Fruit fly (Drosophila melanogaster) whole organism, embryonic: ENCODE data around the gene Hpd.

Experiments
- BEAF-32 ChIP-seq: fragments of 200-800 bp; sonication (Bioruptor generic); optimal IDR thresholded peaks from 3 replicates; lab custom pipeline; 2017; ENCODE audit warnings: missing biosample characterization, missing genetic modification characterization, mild to moderate bottlenecking, moderate library complexity, missing genetic modification reagents
- Bdp1 ChIP-seq: fragments of 200-800 bp; sonication (Bioruptor generic); optimal IDR thresholded peaks from 3 replicates; lab custom pipeline; 2016; ENCODE audit warnings: missing biosample characterization, missing genetic modification characterization
- CG10565 ChIP-seq: fragments of 200-800 bp; sonication (Bioruptor generic); optimal IDR thresholded peaks from 3 replicates; lab custom pipeline; 2016; ENCODE audit warnings: missing biosample characterization, mild to moderate bottlenecking, missing genetic modification characterization
- CG10959 ChIP-seq: fragments of 200-800 bp; sonication (Bioruptor generic); IDR thresholded peaks from 2 replicates; pipeline ENCODE4 v1.3.6; 2022; ENCODE audit warnings: missing biosample characterization, missing genetic modification characterization
- CG12155 ChIP-seq: fragments of 200-800 bp; sonication (Bioruptor generic); optimal IDR thresholded peaks from 3 replicates; lab custom pipeline; 2016; ENCODE audit warnings: missing biosample characterization, missing genetic modification characterization
- CG15269 ChIP-seq: fragments of 200-800 bp; sonication (Bioruptor generic); optimal IDR thresholded peaks from 2 replicates; lab custom pipeline; 2018; ENCODE audit warnings: missing biosample characterization, mild to moderate bottlenecking, missing genetic modification characterization, moderate library complexity
- CG17802 ChIP-seq: fragments of 200-800 bp; sonication (Bioruptor generic); optimal IDR thresholded peaks from 2 replicates; lab custom pipeline; 2018; ENCODE audit warnings: missing biosample characterization, mild to moderate bottlenecking, missing genetic modification characterization, moderate library complexity
- CG18476 ChIP-seq: fragments of 200-800 bp; sonication (Bioruptor generic); optimal IDR thresholded peaks from 2 replicates; lab custom pipeline; 2016; ENCODE audit warnings: missing biosample characterization, mild to moderate bottlenecking, missing genetic modification characterization
- CG2199 ChIP-seq: fragments of 200-800 bp; sonication (Bioruptor generic); IDR thresholded peaks from 3 replicates; pipeline ENCODE4 v1.3.6; 2022; ENCODE audit warnings: missing biosample characterization, missing genetic modification characterization
- CG33213 ChIP-seq: fragments of 200-800 bp; sonication (Bioruptor generic); optimal IDR thresholded peaks from 3 replicates; lab custom pipeline; 2016; ENCODE audit warnings: missing biosample characterization, missing genetic modification characterization
- CG4424 ChIP-seq: fragments of 200-800 bp; sonication (Bioruptor generic); optimal IDR thresholded peaks from 3 replicates; lab custom pipeline; 2016; ENCODE audit warnings: missing biosample characterization, missing genetic modification characterization
- CG4854 ChIP-seq: fragments of 200-800 bp; sonication (Bioruptor generic); optimal IDR thresholded peaks from 2 replicates; lab custom pipeline; 2016; ENCODE audit warnings: missing biosample characterization, missing genetic modification characterization, inconsistent platforms
- CG7556 ChIP-seq: fragments of 200-800 bp; sonication (Bioruptor generic); optimal IDR thresholded peaks from 2 replicates; lab custom pipeline; 2017; ENCODE audit warnings: missing biosample characterization, mild to moderate bottlenecking, missing genetic modification characterization
- CG7987 ChIP-seq: fragments of 200-800 bp; sonication (Bioruptor generic); optimal IDR thresholded peaks from 2 replicates; lab custom pipeline; 2018; ENCODE audit warnings: missing biosample characterization, mild to moderate bottlenecking, missing genetic modification characterization, moderate library complexity
- CG8944 ChIP-seq: fragments of 200-800 bp; sonication (Bioruptor generic); optimal IDR thresholded peaks from 3 replicates; lab custom pipeline; 2016; ENCODE audit warnings: missing biosample characterization, missing genetic modification characterization
- CG9215 ChIP-seq: fragments of 200-800 bp; sonication (Bioruptor generic); IDR thresholded peaks from 2 replicates; pipeline ENCODE4 v1.3.6; 2022; ENCODE audit warnings: missing biosample characterization, missing genetic modification characterization
- Dip3 ChIP-seq: fragments of 200-800 bp; sonication (Bioruptor generic); optimal IDR thresholded peaks from 3 replicates; lab custom pipeline; 2016; ENCODE audit warnings: missing biosample characterization, missing genetic modification characterization
- Eip74EF ChIP-seq, 2 experiments: fragments of 200-800 bp in 1 of 2; fragments of >200 bp in 1 of 2; sonication (Bioruptor generic) in 1 of 2; optimal IDR thresholded peaks; 2 replicates each; lab custom pipeline; 2017 to 2019; ENCODE audit warnings: missing biosample characterization in 2 of 2, missing genetic modification characterization in 2 of 2, mild to moderate bottlenecking in 1 of 2, moderate library complexity in 1 of 2
- Hmr ChIP-seq: fragments of 200-800 bp; sonication (Bioruptor generic); optimal IDR thresholded peaks from 3 replicates; lab custom pipeline; 2017; ENCODE audit warnings: mild to moderate bottlenecking, missing biosample characterization, missing genetic modification reagents, missing genetic modification characterization
- Jarid2 ChIP-seq: fragments of 200-800 bp; sonication (Bioruptor generic); optimal IDR thresholded peaks from 3 replicates; lab custom pipeline; 2017; ENCODE audit warnings: mild to moderate bottlenecking, missing biosample characterization, missing genetic modification reagents, missing genetic modification characterization
- NK7.1 ChIP-seq: fragments of 200-800 bp; sonication (Bioruptor generic); optimal IDR thresholded peaks from 3 replicates; lab custom pipeline; 2016; ENCODE audit warnings: missing biosample characterization, missing genetic modification characterization
- Nf-YA ChIP-seq: fragments of 200-800 bp; sonication (Bioruptor generic); IDR thresholded peaks from 2 replicates; pipeline ENCODE4 v1.3.6; 2022; ENCODE audit warnings: missing biosample characterization, missing genetic modification characterization
- NfI ChIP-seq: fragments of 200-800 bp; sonication (Bioruptor generic); optimal IDR thresholded peaks from 3 replicates; lab custom pipeline; 2018; ENCODE audit warnings: missing biosample characterization, mild to moderate bottlenecking, missing genetic modification characterization, moderate library complexity
- Sox102F ChIP-seq: fragments of 200-800 bp; sonication (Bioruptor generic); optimal IDR thresholded peaks from 2 replicates; lab custom pipeline; 2018; ENCODE audit warnings: missing biosample characterization, mild to moderate bottlenecking, missing genetic modification characterization, moderate library complexity
- ac ChIP-seq: fragments of 200-800 bp; sonication (Bioruptor generic); optimal IDR thresholded peaks from 3 replicates; lab custom pipeline; 2017; ENCODE audit warnings: missing biosample characterization, mild to moderate bottlenecking, missing genetic modification characterization
- amos ChIP-seq: fragments of 200-800 bp; sonication (Bioruptor generic); IDR thresholded peaks from 2 replicates; pipeline ENCODE4 v1.3.6; 2022; ENCODE audit warnings: missing biosample characterization, missing genetic modification characterization; ENCODE audit not compliant: partially characterized antibody
- bbx ChIP-seq: fragments of 200-800 bp; sonication (Bioruptor generic); IDR thresholded peaks from 2 replicates; pipeline ENCODE4 v1.3.6; 2022; ENCODE audit warnings: missing biosample characterization, missing genetic modification characterization; ENCODE audit not compliant: partially characterized antibody
- da ChIP-seq: fragments of 200-800 bp; sonication (Bioruptor generic); optimal IDR thresholded peaks from 2 replicates; lab custom pipeline; 2016; ENCODE audit warnings: missing biosample characterization, missing genetic modification characterization
- disco-r ChIP-seq: fragments of 200-800 bp; sonication (Bioruptor generic); optimal IDR thresholded peaks from 2 replicates; lab custom pipeline; 2016; ENCODE audit warnings: missing biosample characterization, missing genetic modification characterization
- dmrt99B ChIP-seq: fragments of 200-800 bp; sonication (Bioruptor generic); optimal IDR thresholded peaks from 2 replicates; lab custom pipeline; 2018; ENCODE audit warnings: missing biosample characterization, mild to moderate bottlenecking, missing genetic modification characterization, moderate library complexity
- dysf ChIP-seq: fragments of 200-800 bp; sonication (Bioruptor generic); IDR thresholded peaks from 3 replicates; pipeline ENCODE4 v1.3.6; 2022; ENCODE audit warnings: missing biosample characterization, missing genetic modification characterization
- hbn ChIP-seq: fragments of 200-800 bp; sonication (Bioruptor generic); IDR thresholded peaks from 2 replicates; pipeline ENCODE4 v1.3.6; 2022; ENCODE audit warnings: missing biosample characterization, missing genetic modification characterization; ENCODE audit not compliant: partially characterized antibody
- lab ChIP-seq: fragments of 200-800 bp; sonication (Bioruptor generic); optimal IDR thresholded peaks from 3 replicates; lab custom pipeline; 2017; ENCODE audit warnings: missing biosample characterization, missing genetic modification characterization, mild to moderate bottlenecking, moderate library complexity, missing genetic modification reagents
- lola ChIP-seq, 3 experiments: fragments of >200 bp in 2 of 3; fragments of 200-800 bp in 1 of 3; sonication (Bioruptor generic) in 1 of 3; optimal IDR thresholded peaks; 2 replicates each; lab custom pipeline; 2017 to 2019; ENCODE audit warnings: missing biosample characterization in 3 of 3, missing genetic modification characterization in 3 of 3, mild to moderate bottlenecking in 1 of 3, moderate library complexity in 1 of 3
- mirr ChIP-seq: fragments of 200-800 bp; sonication (Bioruptor generic); optimal IDR thresholded peaks from 3 replicates; lab custom pipeline; 2018; ENCODE audit warnings: missing biosample characterization, mild to moderate bottlenecking, missing genetic modification characterization
- nmo ChIP-seq: fragments of 200-800 bp; sonication (Bioruptor generic); optimal IDR thresholded peaks from 2 replicates; lab custom pipeline; 2018; ENCODE audit warnings: missing biosample characterization, mild to moderate bottlenecking, missing genetic modification characterization, moderate library complexity
- oc ChIP-seq: fragments of 200-800 bp; sonication (Bioruptor generic); optimal IDR thresholded peaks from 2 replicates; lab custom pipeline; 2018; ENCODE audit warnings: missing biosample characterization, mild to moderate bottlenecking, missing genetic modification characterization, moderate library complexity
- pho ChIP-seq: fragments of 200-800 bp; sonication (Bioruptor generic); optimal IDR thresholded peaks from 2 replicates; lab custom pipeline; 2016; ENCODE audit warnings: missing biosample characterization, missing genetic modification characterization
- phol ChIP-seq: fragments of 200-800 bp; sonication (Bioruptor generic); optimal IDR thresholded peaks from 3 replicates; lab custom pipeline; 2018; ENCODE audit warnings: missing biosample characterization, mild to moderate bottlenecking, missing genetic modification characterization, moderate library complexity
- pnt ChIP-seq: fragments of 200-800 bp; sonication (Bioruptor generic); optimal IDR thresholded peaks from 3 replicates; lab custom pipeline; 2016; ENCODE audit warnings: missing biosample characterization, missing genetic modification characterization
- run ChIP-seq: fragments of 200-800 bp; sonication (Bioruptor generic); optimal IDR thresholded peaks from 3 replicates; lab custom pipeline; 2018; ENCODE audit warnings: missing biosample characterization, mild to moderate bottlenecking, missing genetic modification characterization
- seq ChIP-seq: fragments of 200-800 bp; sonication (Bioruptor generic); IDR thresholded peaks from 2 replicates; pipeline ENCODE4 v1.3.6; 2022; ENCODE audit warnings: missing biosample characterization, missing genetic modification characterization
- sim ChIP-seq: fragments of 200-800 bp; sonication (Bioruptor generic); IDR thresholded peaks from 2 replicates; pipeline ENCODE4 v1.3.6; 2022; ENCODE audit warnings: missing biosample characterization, missing genetic modification characterization
- slou ChIP-seq: fragments of 200-800 bp; sonication (Bioruptor generic); optimal IDR thresholded peaks from 3 replicates; lab custom pipeline; 2016; ENCODE audit warnings: missing biosample characterization, missing genetic modification characterization
- ssp ChIP-seq: fragments of 200-800 bp; sonication (Bioruptor generic); IDR thresholded peaks from 2 replicates; pipeline ENCODE4 v1.3.6; 2022; ENCODE audit warnings: missing biosample characterization, missing genetic modification characterization
- tna ChIP-seq: fragments of 200-800 bp; sonication (Bioruptor generic); IDR thresholded peaks from 2 replicates; pipeline ENCODE4 v1.3.6; 2022; ENCODE audit warnings: missing biosample characterization, missing genetic modification characterization; ENCODE audit not compliant: partially characterized antibody
- tx ChIP-seq: fragments of 200-800 bp; sonication (Bioruptor generic); optimal IDR thresholded peaks from 2 replicates; lab custom pipeline; 2016; ENCODE audit warnings: missing biosample characterization, missing genetic modification characterization
- wor ChIP-seq: fragments of 200-800 bp; sonication (Bioruptor generic); IDR thresholded peaks from 2 replicates; pipeline ENCODE4 v1.3.6; 2022; ENCODE audit warnings: missing biosample characterization, missing genetic modification characterization

Gene Hpd

DNA sequence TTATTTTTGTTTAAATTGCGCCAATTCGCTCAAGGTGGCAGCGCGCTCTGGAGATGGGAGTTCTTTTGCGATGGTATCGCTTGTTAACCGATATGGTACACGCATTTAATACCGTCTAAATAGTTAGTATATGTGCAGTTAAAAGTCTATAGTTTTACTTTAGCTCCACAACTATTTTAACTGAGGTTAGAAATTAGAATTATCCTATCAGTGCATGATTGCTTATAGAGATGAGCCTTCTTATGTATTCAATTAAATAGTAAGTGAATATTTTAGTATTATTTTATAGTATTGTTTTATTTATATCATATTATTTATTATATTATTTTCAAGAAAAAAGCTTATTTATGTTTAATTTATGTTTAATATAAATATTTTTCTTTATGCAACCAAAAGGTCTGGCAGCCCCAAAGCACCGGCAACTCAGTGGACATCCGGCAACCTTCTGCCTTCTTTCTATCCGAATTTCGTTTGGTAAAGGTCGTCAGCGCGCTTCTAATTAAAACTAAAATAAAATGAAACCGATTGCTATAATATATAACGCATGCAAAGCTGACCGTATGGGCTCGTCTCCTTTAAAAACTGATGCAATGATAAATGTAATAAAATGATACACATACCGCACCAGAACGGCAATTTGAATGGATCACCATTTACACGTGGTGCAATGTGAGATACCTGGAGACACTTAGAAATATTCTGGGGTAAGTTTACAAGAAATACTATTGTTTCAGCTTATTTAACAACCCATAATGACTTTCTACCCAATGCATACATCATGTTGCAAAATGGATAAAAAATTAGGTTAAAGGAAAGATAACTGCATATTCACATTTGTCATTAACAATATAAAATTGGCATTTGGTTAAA is 13.4 kb upstream of the Hpd start, which contains the start of gene CG5199 (continued):
- TF ChIP-seq Jarid2 (GFP tag; lab: Kevin White, UChicago) (peak; percentile 25), CG4854 (no peak), lola (GFP tag; optimal IDR thresholded peaks at IDR 0.05; lab: Kevin White, UChicago) (peak in 1 of 3 experiments; percentile 75), Dip3 (peak; percentile 24), mirr (no peak), Nf-YA (no peak), slou (GFP tag; lab: Kevin White, UChicago) (peak; percentile 42), NK7.1 (no peak), run (tag; lab: Kevin White, UChicago) (no peak), CG8944 (GFP tag; lab: Kevin White, UChicago) (peak; percentile 11), oc (no peak), lab (GFP tag; lab: Kevin White, UChicago) (peak; percentile 77), amos (peak; percentile 88), dysf (peak; percentile 77), Sox102F (GFP tag; lab: Kevin White, UChicago) (peak; percentile 61), ssp (GFP tag; lab: Robert Waterston, UW) (peak; percentile 53; the same call in 1 of the 2 replicates), seq (no peak; the same call in 1 of the 2 replicates), pho (peak; percentile 15), CG33213 (GFP tag; lab: Kevin White, UChicago) (peak; percentile 12), Bdp1 (GFP tag; lab: Kevin White, UChicago) (no peak), BEAF-32 (peak; percentile 82), phol (tag; lab: Kevin White, UChicago) (peak; percentile 85), CG2199 (no peak), hbn (GFP tag; lab: Robert Waterston, UW) (peak; percentile 61), CG7556 (GFP tag; lab: Kevin White, UChicago) (peak; percentile 75), ac (no peak), CG10959 (GFP tag; lab: Robert Waterston, UW) (no peak), CG4424 (GFP tag; lab: Kevin White, UChicago) (peak; percentile 78), tna (GFP tag; lab: Robert Waterston, UW) (no peak; the same call in 1 of the 2 replicates), dmrt99B (tag; lab: Kevin White, UChicago) (peak; percentile 50), CG9215 (GFP tag; lab: Robert Waterston, UW) (peak; percentile 80), CG12155 (GFP tag; lab: Kevin White, UChicago) (peak; percentile 58), CG15269 (tag; lab: Kevin White, UChicago) (peak; percentile 58), disco-r (GFP tag; lab: Kevin White, UChicago) (no peak), CG10565 (GFP tag; lab: Kevin White, UChicago) (no peak), wor (peak; percentile 53), CG17802 (tag; lab: Kevin White, UChicago) (peak; percentile 1), sim (GFP tag; lab: Robert Waterston, UW) (no peak), da (GFP tag; lab: Kevin White, UChicago) (no peak), CG18476 (GFP tag; lab: Kevin White, UChicago) (peak; percentile 19), nmo (GFP tag; lab: Kevin White, UChicago) (peak; percentile 88), Eip74EF (GFP tag; optimal IDR thresholded peaks at IDR 0.05; lab: Kevin White, UChicago) (no peak), pnt (GFP tag; lab: Kevin White, UChicago) (peak; percentile 70), Hmr (GFP tag; lab: Kevin White, UChicago) (peak; percentile 75), tx (no peak), CG7987 (GFP tag; lab: Kevin White, UChicago) (no peak), NfI (GFP tag; lab: Kevin White, UChicago) (peak; percentile 54), bbx (GFP tag; lab: Robert Waterston, UW) (peak; percentile 67)
